Worm (Caenorhabditis elegans) whole organism, mixed stage, embryonic: ENCODE measurements around the gene F53F4.16.

Source experiments
- elt-3 ChIP-seq: fragments of 150-350 bp; optimal IDR thresholded peaks from 2 replicates; lab custom pipeline; 2014; ENCODE audit warnings: missing biosample characterization, missing genetic modification characterization
- lin-13 ChIP-seq: fragments of 150-350 bp; optimal IDR thresholded peaks from 2 replicates; lab custom pipeline; 2014; ENCODE audit warnings: missing biosample characterization, missing genetic modification characterization
- lsy-2 ChIP-seq: fragments of 150-350 bp; optimal IDR thresholded peaks from 2 replicates; lab custom pipeline; 2014; ENCODE audit warnings: missing biosample characterization, missing genetic modification characterization
- nhr-237 ChIP-seq: fragments of 150-350 bp; optimal IDR thresholded peaks from 2 replicates; lab custom pipeline; 2014; ENCODE audit warnings: missing biosample characterization, missing genetic modification characterization
- nhr-28 ChIP-seq: fragments of 150-350 bp; optimal IDR thresholded peaks from 2 replicates; lab custom pipeline; 2014; ENCODE audit warnings: missing biosample characterization, missing genetic modification characterization
- sptf-1 ChIP-seq: sonication (generic microtip); optimal IDR thresholded peaks from 2 replicates; lab custom pipeline; 2017; ENCODE audit warnings: mild to moderate bottlenecking, missing genetic modification characterization, moderate library complexity, missing compliant biosample characterization
- unc-39 ChIP-seq: fragments of 150-350 bp; optimal IDR thresholded peaks from 2 replicates; lab custom pipeline; 2014; ENCODE audit warnings: missing biosample characterization, missing genetic modification characterization
- ztf-11 ChIP-seq: fragments of 150-350 bp; optimal IDR thresholded peaks from 2 replicates; lab custom pipeline; 2014; ENCODE audit warnings: missing biosample characterization, missing genetic modification characterization

DNA sequence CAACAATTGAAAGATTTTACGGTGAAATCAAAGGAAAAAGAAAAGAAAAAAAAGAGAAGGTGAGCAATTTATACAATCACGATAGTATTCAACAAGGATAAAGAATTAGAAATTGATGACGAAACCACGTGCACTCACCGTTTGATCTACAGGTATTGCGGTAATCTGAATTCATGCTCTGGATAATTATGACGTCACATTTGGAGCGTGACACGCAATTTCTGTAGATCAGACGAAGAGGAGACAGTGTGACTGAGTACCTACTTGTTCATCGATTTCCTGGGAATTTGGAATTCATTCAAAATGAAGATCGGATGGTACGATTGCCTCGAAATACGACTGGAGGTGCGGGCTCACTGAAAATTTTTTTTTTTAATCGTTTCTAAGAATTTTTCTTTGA, 23.2 kb downstream of the F53F4.16 start:
- TF ChIP-seq nhr-28 (no peak), sptf-1 (tag; lab: Kevin White, UChicago) (no peak), lsy-2 (tag; lab: Kevin White, UChicago) (no peak), unc-39 (no peak), lin-13 (tag; lab: Kevin White, UChicago) (no peak), ztf-11 (no peak), nhr-237 (tag; lab: Kevin White, UChicago) (no peak), elt-3 (tag; lab: Kevin White, UChicago) (no peak)
